Worm (Caenorhabditis elegans): ENCODE results near the gene nmur-3.

DNA sequence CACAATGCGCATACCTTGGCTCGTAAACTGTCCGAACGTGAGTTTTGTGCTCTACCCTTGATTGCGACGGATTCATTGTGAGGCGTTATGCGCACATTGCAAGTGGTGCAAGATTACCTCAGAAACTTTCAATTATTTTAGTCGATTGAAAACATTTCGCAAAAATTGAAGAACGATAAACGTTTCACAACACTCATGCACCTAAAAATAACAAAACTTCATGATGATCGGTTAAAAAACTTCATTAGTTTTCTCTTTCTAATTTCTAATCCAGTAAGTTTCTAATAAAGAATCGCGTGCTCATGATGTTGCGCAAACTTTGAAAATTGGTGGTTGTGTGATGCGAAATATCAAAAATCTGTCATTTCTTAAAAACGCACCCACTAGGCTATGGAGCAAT is 47.6 kb upstream of the nmur-3 start, which contains the start of gene dop-1:
- no peak for TF ChIP-seq him-1 (tag; optimal IDR thresholded peaks at IDR 0.05)
- no peak for TF ChIP-seq dao-5 (tag; optimal IDR thresholded peaks at IDR 0.05)
- TF ChIP-seq W03F9.2 (tag; optimal IDR thresholded peaks at IDR 0.05), result no peak

All from whole organism, L4/young adult.